Worm (Caenorhabditis elegans): ENCODE data around the gene F02C9.2.

Gene F02C9.2

ce11 chrV:3119185-3119584 lies 14.3 kb upstream of the F02C9.2 start:
- TF ChIP-seq lin-39 (tag; optimal IDR thresholded peaks at IDR 0.05) (no peak), elt-2 (tag; optimal IDR thresholded peaks at IDR 0.05) (peak; percentile 47), pqm-1 (tag; optimal IDR thresholded peaks at IDR 0.05) (peak; percentile 19)

ce11 chrV:3121743-3122142 lies 11.8 kb upstream of the F02C9.2 start, which contains the start of gene srt-56:
Gene srt-56 (minus strand): TSS chrV:3121843.
- TF ChIP-seq nhr-77 (tag; optimal IDR thresholded peaks at IDR 0.05) (no peak), aly-2 (tag; optimal IDR thresholded peaks at IDR 0.05) (no peak), nhr-237 (tag; optimal IDR thresholded peaks at IDR 0.05) (no peak), hmg-11 (tag; optimal IDR thresholded peaks at IDR 0.05) (no peak), fkh-10 (GFP tag; optimal IDR thresholded peaks at IDR 0.05) (no peak), nhr-28 (tag; optimal IDR thresholded peaks at IDR 0.05) (no peak), egl-27 (tag; optimal IDR thresholded peaks at IDR 0.05) (no peak), elt-2 (tag; optimal IDR thresholded peaks at IDR 0.05) (no peak), elt-3 (tag; optimal IDR thresholded peaks at IDR 0.05) (no peak), mdl-1 (tag; optimal IDR thresholded peaks at IDR 0.05) (no peak), fkh-2 (tag; optimal IDR thresholded peaks at IDR 0.05) (no peak), ceh-28 (tag; optimal IDR thresholded peaks at IDR 0.05) (no peak), unc-39 (tag; optimal IDR thresholded peaks at IDR 0.05) (no peak), mml-1 (tag; optimal IDR thresholded peaks at IDR 0.05) (no peak), daf-12 (tag; optimal IDR thresholded peaks at IDR 0.05) (no peak), snpc-4 (tag; optimal IDR thresholded peaks at IDR 0.05) (no peak), ceh-16 (tag; optimal IDR thresholded peaks at IDR 0.05) (no peak), lsy-12 (tag; optimal IDR thresholded peaks at IDR 0.05) (no peak)

- no peak for TF ChIP-seq nhr-11 (tag; optimal IDR thresholded peaks at IDR 0.05)
- TF ChIP-seq snpc-4 (tag; optimal IDR thresholded peaks at IDR 0.05), result no peak
- no peak for TF ChIP-seq daf-12 (tag; optimal IDR thresholded peaks at IDR 0.05)
- no peak for TF ChIP-seq elt-3 (tag; optimal IDR thresholded peaks at IDR 0.05)
- TF ChIP-seq ceh-28 (tag; optimal IDR thresholded peaks at IDR 0.05), result no peak
- no peak for TF ChIP-seq mdl-1 (tag; optimal IDR thresholded peaks at IDR 0.05)
Measured at ce11 chrV:3122403-3122802, 11.1 kb upstream of the F02C9.2 start.

- TF ChIP-seq nhr-43 (tag; optimal IDR thresholded peaks at IDR 0.05; ENCODE audit: poor library complexity, severe bottlenecking) (no peak), hmg-11 (tag; optimal IDR thresholded peaks at IDR 0.05) (no peak), nhr-28 (tag; optimal IDR thresholded peaks at IDR 0.05) (no peak)
Measured at ce11 chrV:3124912-3125311, 8.6 kb upstream of the F02C9.2 start, which contains the start of gene Y73C8C.12. Gene Y73C8C.12 (plus strand): TSS chrV:3125212.

- TF ChIP-seq elt-1 (tag; optimal IDR thresholded peaks at IDR 0.05), result no peak
- no peak for TF ChIP-seq mml-1 (tag; optimal IDR thresholded peaks at IDR 0.05)
- TF ChIP-seq elt-2 (tag; optimal IDR thresholded peaks at IDR 0.05), result peak; percentile 6
- no peak for TF ChIP-seq unc-39 (tag; optimal IDR thresholded peaks at IDR 0.05)
- TF ChIP-seq tbx-2 (tag; optimal IDR thresholded peaks at IDR 0.05), result no peak
Measured at ce11 chrV:3127670-3128069, 5.8 kb upstream of the F02C9.2 start, which contains the start of gene Y73C8C.10. Gene Y73C8C.10 (minus strand): TSS chrV:3127770.

ce11 chrV:3128803-3129202 lies 4.7 kb upstream of the F02C9.2 start, which contains the start of gene tat-6:
Gene tat-6 (plus strand): TSS chrV:3129103.
- TF ChIP-seq ztf-4 (tag; optimal IDR thresholded peaks at IDR 0.05) (no peak), nhr-23 (tag; optimal IDR thresholded peaks at IDR 0.05) (no peak), ztf-11 (tag; optimal IDR thresholded peaks at IDR 0.05) (no peak), unc-62 (GFP tag; optimal IDR thresholded peaks at IDR 0.05) (no peak), ZK546.5 (tag; optimal IDR thresholded peaks at IDR 0.05) (no peak), lin-15B (tag; optimal IDR thresholded peaks at IDR 0.05) (no peak), pha-4 (tag; optimal IDR thresholded peaks at IDR 0.05) (no peak), R02D3.7 (tag; optimal IDR thresholded peaks at IDR 0.05) (no peak), pqm-1 (tag; optimal IDR thresholded peaks at IDR 0.05) (no peak), daf-12 (tag; optimal IDR thresholded peaks at IDR 0.05) (no peak), nhr-77 (tag; optimal IDR thresholded peaks at IDR 0.05) (no peak), sea-2 (GFP tag; optimal IDR thresholded peaks at IDR 0.05) (no peak), nfya-1 (tag; optimal IDR thresholded peaks at IDR 0.05; ENCODE audit: insufficient read depth) (no peak), fkh-10 (GFP tag; optimal IDR thresholded peaks at IDR 0.05) (no peak), nhr-12 (tag; optimal IDR thresholded peaks at IDR 0.05) (no peak), nhr-43 (tag; optimal IDR thresholded peaks at IDR 0.05; ENCODE audit: poor library complexity, severe bottlenecking) (no peak)

Data from whole organism, L3 larva.